Worm (Caenorhabditis elegans) whole organism, L1 larva: ENCODE results near the gene npr-20.

Source experiments
- C16A3.4 ChIP-seq: fragments of 150-350 bp; optimal IDR thresholded peaks from 2 replicates; lab custom pipeline; 2014; ENCODE audit warnings: missing biosample characterization, missing genetic modification characterization
- C34B4.2 ChIP-seq: sonication (generic microtip); optimal IDR thresholded peaks from 2 replicates; lab custom pipeline; 2017; ENCODE audit warnings: mild to moderate bottlenecking, missing genetic modification characterization, missing compliant biosample characterization
- F16B12.6 ChIP-seq: fragments of 150-350 bp; optimal IDR thresholded peaks from 2 replicates; lab custom pipeline; 2014; ENCODE audit warnings: missing biosample characterization, missing genetic modification characterization
- Y116A8C.19 ChIP-seq: sonication (generic microtip); optimal IDR thresholded peaks from 2 replicates; lab custom pipeline; 2016; ENCODE audit warnings: missing compliant biosample characterization, missing genetic modification characterization, borderline replicate concordance
- alr-1 ChIP-seq: fragments of 200-800 bp; sonication (Bioruptor generic); optimal IDR thresholded peaks from 2 replicates; lab custom pipeline; 2018; ENCODE audit warnings: borderline replicate concordance, mild to moderate bottlenecking, missing genetic modification characterization, missing compliant biosample characterization
- aly-2 ChIP-seq: fragments of 150-350 bp; optimal IDR thresholded peaks from 2 replicates; lab custom pipeline; 2014; ENCODE audit warnings: missing biosample characterization, missing genetic modification characterization
- ama-1 ChIP-seq: fragments of 150-350 bp; optimal IDR thresholded peaks from 2 replicates; lab custom pipeline; 2014
- blmp-1 ChIP-seq: fragments of 150-350 bp; optimal IDR thresholded peaks from 2 replicates; lab custom pipeline; 2014; ENCODE audit warnings: missing biosample characterization, missing genetic modification characterization
- efl-1 ChIP-seq, 4 experiments: fragments of 150-350 bp; optimal IDR thresholded peaks in 3 of 4; peaks in 1 of 4; 1 replicate in 1 of 4; 2 replicates in 3 of 4; lab custom pipeline; 2014; ENCODE audit warnings: missing biosample characterization in 2 of 4, missing genetic modification characterization in 2 of 4, missing genetic modification reagents in 2 of 4
- egl-27 ChIP-seq, 2 experiments: fragments of 150-350 bp in 1 of 2; sonication (generic microtip); optimal IDR thresholded peaks; 3 replicates each; lab custom pipeline; 2017 to 2018; ENCODE audit warnings: missing biosample characterization in 2 of 2, missing genetic modification characterization in 2 of 2, missing genetic modification reagents in 2 of 2
- ets-5 ChIP-seq: fragments of 200-800 bp; sonication (Bioruptor generic); IDR thresholded peaks from 2 replicates; pipeline ENCODE4 v1.3.6; 2022; ENCODE audit warnings: missing genetic modification characterization, missing compliant biosample characterization
- fkh-10 ChIP-seq: sonication (generic microtip); optimal IDR thresholded peaks from 2 replicates; lab custom pipeline; 2017; ENCODE audit warnings: missing biosample characterization, missing genetic modification reagents, missing genetic modification characterization
- fkh-8 ChIP-seq: sonication (generic microtip); optimal IDR thresholded peaks from 2 replicates; lab custom pipeline; 2016; ENCODE audit warnings: mild to moderate bottlenecking, missing genetic modification characterization, missing compliant biosample characterization
- grh-1 ChIP-seq: fragments of 200-800 bp; sonication (Bioruptor generic); IDR thresholded peaks from 2 replicates; pipeline ENCODE4 v1.3.6; 2022; ENCODE audit warnings: missing genetic modification reagents, missing genetic modification characterization, missing compliant biosample characterization
- hlh-4 ChIP-seq: sonication (generic microtip); optimal IDR thresholded peaks from 2 replicates; lab custom pipeline; 2016; ENCODE audit warnings: mild to moderate bottlenecking, missing genetic modification characterization, missing compliant biosample characterization
- hpl-2 ChIP-seq: fragments of 150-350 bp; optimal IDR thresholded peaks from 2 replicates; lab custom pipeline; 2014; ENCODE audit warnings: missing biosample characterization, missing genetic modification reagents, missing genetic modification characterization
- irx-1 ChIP-seq: sonication (generic microtip); optimal IDR thresholded peaks from 2 replicates; lab custom pipeline; 2016; ENCODE audit warnings: missing genetic modification characterization, missing compliant biosample characterization
- jun-1 ChIP-seq: fragments of 150-350 bp; optimal IDR thresholded peaks from 2 replicates; lab custom pipeline; 2014; ENCODE audit warnings: missing biosample characterization, missing genetic modification reagents, missing genetic modification characterization
- lin-14 ChIP-seq: fragments of 200-800 bp; sonication (Bioruptor generic); optimal IDR thresholded peaks from 2 replicates; lab custom pipeline; 2018; ENCODE audit warnings: mild to moderate bottlenecking, missing genetic modification characterization, moderate library complexity, missing compliant biosample characterization
- lin-15B ChIP-seq: fragments of 150-350 bp; sonication (generic microtip); optimal IDR thresholded peaks from 3 replicates; lab custom pipeline; 2014; ENCODE audit warnings: missing biosample characterization, missing genetic modification characterization
- lir-3 ChIP-seq: sonication (generic microtip); optimal IDR thresholded peaks from 2 replicates; lab custom pipeline; 2016; ENCODE audit warnings: mild to moderate bottlenecking, missing genetic modification characterization, moderate library complexity, missing compliant biosample characterization; ENCODE audit not compliant: poor library complexity
- mab-9 ChIP-seq: fragments of 200-800 bp; sonication (Bioruptor generic); IDR thresholded peaks from 2 replicates; pipeline ENCODE4 v1.3.6; 2022; ENCODE audit warnings: missing genetic modification reagents, missing genetic modification characterization, missing compliant biosample characterization
- mep-1 ChIP-seq: fragments of 150-350 bp; optimal IDR thresholded peaks from 2 replicates; lab custom pipeline; 2014; ENCODE audit warnings: missing biosample characterization, missing genetic modification characterization
- nhr-237 ChIP-seq: fragments of 150-350 bp; optimal IDR thresholded peaks from 2 replicates; lab custom pipeline; 2014; ENCODE audit warnings: missing biosample characterization, missing genetic modification characterization
- nhr-71 ChIP-seq: sonication (generic microtip); optimal IDR thresholded peaks from 2 replicates; lab custom pipeline; 2016; ENCODE audit warnings: mild to moderate bottlenecking, missing genetic modification characterization, moderate library complexity, missing compliant biosample characterization
- nhr-76 ChIP-seq: sonication (generic microtip); optimal IDR thresholded peaks from 2 replicates; lab custom pipeline; 2017; ENCODE audit warnings: missing biosample characterization, missing genetic modification characterization
- nhr-77 ChIP-seq: fragments of 150-350 bp; optimal IDR thresholded peaks from 2 replicates; lab custom pipeline; 2014; ENCODE audit warnings: missing biosample characterization, missing genetic modification characterization
- nhr-85 ChIP-seq: sonication (generic microtip); peaks from one replicate; lab custom pipeline; 2016; ENCODE audit warnings: missing genetic modification characterization, inconsistent platforms, missing compliant biosample characterization
- nhr-90 ChIP-seq: sonication (generic microtip); optimal IDR thresholded peaks from 2 replicates; lab custom pipeline; 2016; ENCODE audit warnings: mild to moderate bottlenecking, missing genetic modification characterization, missing compliant biosample characterization; ENCODE audit not compliant: poor library complexity
- pag-3 ChIP-seq: sonication (generic microtip); optimal IDR thresholded peaks from 2 replicates; lab custom pipeline; 2017; ENCODE audit warnings: missing genetic modification characterization, mild to moderate bottlenecking, missing compliant biosample characterization, antibody characterized with exemption, borderline replicate concordance; ENCODE audit not compliant: insufficient read depth
- rnt-1 ChIP-seq: sonication (generic microtip); optimal IDR thresholded peaks from 2 replicates; lab custom pipeline; 2016; ENCODE audit warnings: mild to moderate bottlenecking, missing genetic modification characterization, moderate library complexity, missing compliant biosample characterization
- snu-23 ChIP-seq: sonication (generic microtip); optimal IDR thresholded peaks from 2 replicates; lab custom pipeline; 2016; ENCODE audit warnings: missing genetic modification characterization, missing compliant biosample characterization
- sox-4 ChIP-seq: sonication (generic microtip); optimal IDR thresholded peaks from 2 replicates; lab custom pipeline; 2016; ENCODE audit warnings: missing genetic modification characterization, missing compliant biosample characterization
- sup-37 ChIP-seq: fragments of 200-800 bp; sonication (Bioruptor generic); optimal IDR thresholded peaks from 2 replicates; lab custom pipeline; 2018; ENCODE audit warnings: mild to moderate bottlenecking, missing genetic modification characterization, missing compliant biosample characterization
- unc-130 ChIP-seq: fragments of 150-350 bp; optimal IDR thresholded peaks from 2 replicates; lab custom pipeline; 2017; ENCODE audit warnings: missing biosample characterization, missing genetic modification characterization, inconsistent platforms
- zip-4 ChIP-seq: fragments of 200-800 bp; sonication (Bioruptor generic); optimal IDR thresholded peaks from 2 replicates; lab custom pipeline; 2018; ENCODE audit warnings: mild to moderate bottlenecking, missing genetic modification characterization, moderate library complexity, missing compliant biosample characterization

npr-20 gene

DNA sequence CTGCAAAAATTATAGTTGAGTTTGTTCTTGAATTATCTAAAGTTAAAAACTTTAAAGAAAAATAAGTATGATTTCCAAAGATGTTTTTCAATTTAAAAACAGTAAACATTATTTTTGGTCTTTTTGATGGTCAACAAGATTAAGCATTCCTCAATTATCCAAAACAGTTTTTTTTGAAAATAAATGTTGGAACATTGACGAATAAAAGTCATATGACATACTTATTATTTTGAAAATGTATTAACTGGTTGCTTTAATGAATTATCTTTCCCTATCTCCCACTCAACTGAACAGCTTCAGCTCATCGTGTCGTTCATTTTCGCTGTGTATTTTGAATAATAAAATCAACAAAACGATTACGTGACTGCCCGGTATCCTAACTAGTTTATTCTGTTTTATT, 7.9 kb downstream of the npr-20 start:
- TF ChIP-seq mep-1 (no peak), pag-3 (tag; lab: Kevin White, UChicago) (no peak), sox-4 (no peak), fkh-10 (GFP tag; lab: Kevin White, UChicago) (no peak), zip-4 (no peak), rnt-1 (tag; lab: Kevin White, UChicago) (no peak), ama-1 (lab: Kevin White, UChicago) (no peak), F16B12.6 (no peak), nhr-71 (tag; lab: Kevin White, UChicago) (no peak)

DNA sequence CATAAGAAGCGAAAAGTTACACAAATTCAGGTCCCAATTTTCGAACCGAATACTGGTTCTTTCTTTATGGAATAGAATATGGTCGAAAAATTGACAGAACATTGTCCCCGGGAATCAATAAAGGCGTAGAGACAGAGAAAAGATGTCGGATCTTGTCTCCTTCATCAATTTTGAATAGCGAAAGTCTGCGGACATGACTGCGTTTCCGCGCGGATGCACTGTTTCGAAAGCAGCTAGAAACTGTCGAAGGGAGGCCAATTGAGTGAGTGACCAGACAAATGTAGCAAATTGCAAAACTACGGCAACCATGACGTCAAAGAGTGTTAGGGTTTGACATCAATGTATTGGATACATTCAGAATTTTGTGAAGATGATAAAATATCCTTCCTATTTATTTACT, 8.5 kb downstream of the npr-20 start:
- TF ChIP-seq hlh-4 (no peak), blmp-1 (tag; lab: Kevin White, UChicago) (peak; percentile 96)
- TF ChIP-seq, all 84 proteins: peak for 1

DNA sequence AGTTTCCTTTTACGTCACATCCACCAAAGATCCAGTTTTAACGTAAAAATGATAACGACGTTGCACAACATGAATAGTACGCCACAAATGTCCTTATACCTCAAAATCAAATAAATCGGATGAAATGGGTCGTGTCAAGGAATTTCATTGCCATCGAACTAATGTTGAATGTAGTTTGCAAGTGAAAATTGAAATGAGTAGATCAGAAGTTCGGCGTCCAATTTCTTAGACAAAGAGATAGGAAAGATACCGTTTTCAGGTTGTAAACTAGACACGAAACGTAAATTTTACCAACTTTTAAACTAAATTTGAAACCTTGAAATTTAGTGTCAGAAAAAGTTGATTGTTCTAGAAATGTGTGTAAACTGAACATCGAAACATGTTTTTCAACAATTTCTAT, 10.1 kb downstream of the npr-20 start:
- TF ChIP-seq nhr-76: no peak
- peak; percentile 63 for TF ChIP-seq blmp-1 (tag; lab: Kevin White, UChicago)
- peak; percentile 9 for TF ChIP-seq lin-14 (GFP tag; lab: Kevin White, UChicago)

DNA sequence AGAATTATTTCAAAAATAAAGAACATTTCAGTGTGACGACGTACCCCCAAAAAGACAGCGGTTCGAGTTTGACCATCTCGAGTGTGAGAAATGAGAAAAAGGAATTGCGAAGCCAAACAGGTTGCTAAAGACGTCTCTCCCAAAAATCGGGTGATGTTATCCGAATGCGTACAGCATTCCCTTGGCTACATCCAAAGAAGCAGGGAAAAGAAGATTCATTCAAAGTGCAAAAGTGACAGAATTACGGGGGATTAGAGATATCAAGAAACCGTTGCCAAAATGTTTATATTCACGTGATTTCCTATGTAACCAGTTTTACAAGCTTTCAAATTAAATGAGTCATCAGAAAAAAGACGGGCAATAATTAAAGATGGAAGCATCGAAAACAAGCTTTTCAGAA, 11.0 kb downstream of the npr-20 start:
- TF ChIP-seq lir-3 (tag; lab: Kevin White, UChicago) (no peak), sox-4 (no peak), C16A3.4 (tag; lab: Kevin White, UChicago) (no peak), nhr-237 (tag; lab: Kevin White, UChicago) (no peak), sup-37 (no peak), Y116A8C.19 (tag; lab: Kevin White, UChicago) (no peak), mab-9 (GFP tag; lab: Robert Waterston, UW) (no peak), alr-1 (tag; lab: Kevin White, UChicago) (no peak), irx-1 (tag; lab: Kevin White, UChicago) (no peak), unc-130 (no peak), egl-27 (tag; optimal IDR thresholded peaks at IDR 0.05; lab: Kevin White, UChicago) (no peak), hlh-4 (no peak), grh-1 (peak; percentile 58), snu-23 (no peak), C34B4.2 (tag; lab: Kevin White, UChicago) (no peak), jun-1 (tag; lab: Kevin White, UChicago) (peak; percentile 25), nhr-85 (tag; lab: Kevin White, UChicago) (peak; percentile 65), nhr-77 (no peak), efl-1 (optimal IDR thresholded peaks at IDR 0.05; lab: Kevin White, UChicago) (no peak), efl-1 (GFP tag; optimal IDR thresholded peaks at IDR 0.05 in 1 of 2; lab: Kevin White, UChicago) (peak in 1 of 2 experiments; percentile 16), fkh-8 (no peak), nhr-90 (tag; lab: Kevin White, UChicago) (no peak), blmp-1 (tag; lab: Kevin White, UChicago) (peak; percentile 71), ets-5 (GFP tag; lab: Robert Waterston, UW) (no peak), lin-15B (tag; lab: Kevin White, UChicago) (no peak), aly-2 (tag; lab: Kevin White, UChicago) (no peak)

DNA sequence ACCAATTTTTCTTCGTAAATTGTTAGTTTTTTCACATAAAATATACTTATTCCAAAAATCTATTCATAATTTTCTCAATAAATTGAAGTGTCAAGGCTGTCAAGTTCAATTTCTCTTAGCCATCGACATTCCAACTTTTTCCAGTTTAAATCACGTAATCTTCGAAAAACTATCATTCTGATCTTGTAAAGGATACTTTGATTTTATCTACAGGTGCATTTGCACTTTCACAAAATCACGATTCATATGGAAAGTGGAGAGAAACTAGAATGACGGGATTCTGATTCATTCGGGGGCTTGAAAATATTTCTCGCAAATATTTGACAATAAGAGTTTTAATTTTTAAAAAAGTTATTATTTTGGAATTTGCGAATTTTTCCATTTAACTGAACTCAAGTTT, 11.7 kb downstream of the npr-20 start:
- TF ChIP-seq hpl-2 (no peak), nhr-85 (tag; lab: Kevin White, UChicago) (peak; percentile 64)
